Worm (Caenorhabditis elegans) whole organism, L1 larva: ENCODE data around the gene pygl-1.

Experiments used
- C34B4.2 ChIP-seq: sonication (generic microtip); optimal IDR thresholded peaks from 2 replicates; lab custom pipeline; 2017; ENCODE audit warnings: mild to moderate bottlenecking, missing genetic modification characterization, missing compliant biosample characterization
- F16B12.6 ChIP-seq: fragments of 150-350 bp; optimal IDR thresholded peaks from 2 replicates; lab custom pipeline; 2014; ENCODE audit warnings: missing biosample characterization, missing genetic modification characterization
- aha-1 ChIP-seq: fragments of 150-350 bp; optimal IDR thresholded peaks from 2 replicates; lab custom pipeline; 2014; ENCODE audit warnings: missing biosample characterization, missing genetic modification characterization
- blmp-1 ChIP-seq: fragments of 150-350 bp; optimal IDR thresholded peaks from 2 replicates; lab custom pipeline; 2014; ENCODE audit warnings: missing biosample characterization, missing genetic modification characterization
- ceh-63 ChIP-seq: fragments of 200-800 bp; sonication (Bioruptor generic); optimal IDR thresholded peaks from 2 replicates; lab custom pipeline; 2018; ENCODE audit warnings: mild to moderate bottlenecking, missing genetic modification characterization, missing compliant biosample characterization
- ceh-88 ChIP-seq: fragments of 200-800 bp; sonication (Bioruptor generic); IDR thresholded peaks from 2 replicates; pipeline ENCODE4 v1.3.6; 2022; ENCODE audit warnings: missing genetic modification characterization, missing compliant biosample characterization
- dsc-1 ChIP-seq: sonication (generic microtip); optimal IDR thresholded peaks from 2 replicates; lab custom pipeline; 2016; ENCODE audit warnings: mild to moderate bottlenecking, missing genetic modification characterization, missing compliant biosample characterization
- efl-1 ChIP-seq, 4 experiments: fragments of 150-350 bp; optimal IDR thresholded peaks in 3 of 4; peaks in 1 of 4; 1 replicate in 1 of 4; 2 replicates in 3 of 4; lab custom pipeline; 2014; ENCODE audit warnings: missing biosample characterization in 2 of 4, missing genetic modification characterization in 2 of 4, missing genetic modification reagents in 2 of 4
- egl-27 ChIP-seq, 2 experiments: fragments of 150-350 bp in 1 of 2; sonication (generic microtip); optimal IDR thresholded peaks; 3 replicates each; lab custom pipeline; 2017 to 2018; ENCODE audit warnings: missing biosample characterization in 2 of 2, missing genetic modification characterization in 2 of 2, missing genetic modification reagents in 2 of 2
- elt-2 ChIP-seq: sonication (generic microtip); optimal IDR thresholded peaks from 2 replicates; lab custom pipeline; 2016; ENCODE audit warnings: missing genetic modification characterization, mild to moderate bottlenecking, inconsistent platforms, missing compliant biosample characterization, missing genetic modification reagents
- elt-3 ChIP-seq, 6 experiments: fragments of 150-350 bp in 1 of 6; sonication (generic microtip); optimal IDR thresholded peaks; 2 replicates each; lab custom pipeline; 2017 to 2018; ENCODE audit warnings: missing biosample characterization in 6 of 6, missing genetic modification characterization in 6 of 6, inconsistent platforms in 1 of 6
- fkh-10 ChIP-seq: sonication (generic microtip); optimal IDR thresholded peaks from 2 replicates; lab custom pipeline; 2017; ENCODE audit warnings: missing biosample characterization, missing genetic modification reagents, missing genetic modification characterization
- fkh-4 ChIP-seq: sonication (generic microtip); optimal IDR thresholded peaks from 2 replicates; lab custom pipeline; 2016; ENCODE audit warnings: missing compliant biosample characterization, missing genetic modification characterization, borderline replicate concordance
- fkh-8 ChIP-seq: sonication (generic microtip); optimal IDR thresholded peaks from 2 replicates; lab custom pipeline; 2016; ENCODE audit warnings: mild to moderate bottlenecking, missing genetic modification characterization, missing compliant biosample characterization
- grh-1 ChIP-seq: fragments of 200-800 bp; sonication (Bioruptor generic); IDR thresholded peaks from 2 replicates; pipeline ENCODE4 v1.3.6; 2022; ENCODE audit warnings: missing genetic modification reagents, missing genetic modification characterization, missing compliant biosample characterization
- hlh-4 ChIP-seq: sonication (generic microtip); optimal IDR thresholded peaks from 2 replicates; lab custom pipeline; 2016; ENCODE audit warnings: mild to moderate bottlenecking, missing genetic modification characterization, missing compliant biosample characterization
- hpl-2 ChIP-seq: fragments of 150-350 bp; optimal IDR thresholded peaks from 2 replicates; lab custom pipeline; 2014; ENCODE audit warnings: missing biosample characterization, missing genetic modification reagents, missing genetic modification characterization
- jun-1 ChIP-seq: fragments of 150-350 bp; optimal IDR thresholded peaks from 2 replicates; lab custom pipeline; 2014; ENCODE audit warnings: missing biosample characterization, missing genetic modification reagents, missing genetic modification characterization
- lin-13 ChIP-seq: fragments of 150-350 bp; optimal IDR thresholded peaks from 2 replicates; lab custom pipeline; 2014; ENCODE audit warnings: missing biosample characterization, missing genetic modification reagents, missing genetic modification characterization
- mdl-1 ChIP-seq, 2 experiments: fragments of 150-350 bp; optimal IDR thresholded peaks; 2 replicates each; lab custom pipeline; 2014 to 2017; ENCODE audit warnings: missing biosample characterization in 2 of 2, missing genetic modification characterization in 2 of 2, inconsistent platforms in 1 of 2
- mef-2 ChIP-seq: fragments of 150-350 bp; optimal IDR thresholded peaks from 2 replicates; lab custom pipeline; 2014; ENCODE audit warnings: missing biosample characterization, missing genetic modification characterization
- mep-1 ChIP-seq: fragments of 150-350 bp; optimal IDR thresholded peaks from 2 replicates; lab custom pipeline; 2014; ENCODE audit warnings: missing biosample characterization, missing genetic modification characterization
- nhr-11 ChIP-seq: fragments of 150-350 bp; optimal IDR thresholded peaks from 2 replicates; lab custom pipeline; 2014; ENCODE audit warnings: missing biosample characterization, missing genetic modification characterization
- nhr-19 ChIP-seq: fragments of 200-800 bp; sonication (Bioruptor generic); conservative IDR thresholded peaks from 2 replicates; pipeline ENCODE4 v1.3.6; 2022; ENCODE audit warnings: missing genetic modification characterization, missing compliant biosample characterization
- nhr-20 ChIP-seq: sonication (generic microtip); optimal IDR thresholded peaks from 2 replicates; lab custom pipeline; 2016; ENCODE audit warnings: mild to moderate bottlenecking, missing genetic modification characterization, missing compliant biosample characterization
- nhr-28 ChIP-seq: fragments of 150-350 bp; optimal IDR thresholded peaks from 2 replicates; lab custom pipeline; 2014; ENCODE audit warnings: missing biosample characterization, missing genetic modification characterization
- nhr-71 ChIP-seq: sonication (generic microtip); optimal IDR thresholded peaks from 2 replicates; lab custom pipeline; 2016; ENCODE audit warnings: mild to moderate bottlenecking, missing genetic modification characterization, moderate library complexity, missing compliant biosample characterization
- nhr-85 ChIP-seq: sonication (generic microtip); peaks from one replicate; lab custom pipeline; 2016; ENCODE audit warnings: missing genetic modification characterization, inconsistent platforms, missing compliant biosample characterization
- nhr-90 ChIP-seq: sonication (generic microtip); optimal IDR thresholded peaks from 2 replicates; lab custom pipeline; 2016; ENCODE audit warnings: mild to moderate bottlenecking, missing genetic modification characterization, missing compliant biosample characterization; ENCODE audit not compliant: poor library complexity
- rnt-1 ChIP-seq: sonication (generic microtip); optimal IDR thresholded peaks from 2 replicates; lab custom pipeline; 2016; ENCODE audit warnings: mild to moderate bottlenecking, missing genetic modification characterization, moderate library complexity, missing compliant biosample characterization
- snpc-4 ChIP-seq: fragments of 150-350 bp; optimal IDR thresholded peaks from 2 replicates; lab custom pipeline; 2014; ENCODE audit warnings: missing biosample characterization, missing genetic modification characterization
- sptf-1 ChIP-seq: fragments of 150-350 bp; optimal IDR thresholded peaks from 2 replicates; lab custom pipeline; 2014; ENCODE audit warnings: missing biosample characterization, missing genetic modification characterization
- tbx-2 ChIP-seq: sonication (generic microtip); optimal IDR thresholded peaks from 2 replicates; lab custom pipeline; 2016; ENCODE audit warnings: missing genetic modification characterization, missing compliant biosample characterization
- unc-130 ChIP-seq: fragments of 150-350 bp; optimal IDR thresholded peaks from 2 replicates; lab custom pipeline; 2017; ENCODE audit warnings: missing biosample characterization, missing genetic modification characterization, inconsistent platforms
- unc-98 ChIP-seq: fragments of 200-800 bp; sonication (Bioruptor generic); IDR thresholded peaks from 2 replicates; pipeline ENCODE4 v1.3.6; 2022; ENCODE audit warnings: missing genetic modification characterization, missing compliant biosample characterization
- ztf-11 ChIP-seq, 2 experiments: sonication (generic microtip); optimal IDR thresholded peaks; 2 replicates each; lab custom pipeline; 2016 to 2017; ENCODE audit warnings: missing genetic modification characterization in 2 of 2, missing biosample characterization in 1 of 2, missing compliant biosample characterization in 1 of 2

The pygl-1 gene

ce11 chrV:3549553-3549952 lies 29.3 kb upstream of the pygl-1 start, which contains the start of gene sri-21:
Gene sri-21 (plus strand): TSS chrV:3549853.
- TF ChIP-seq hpl-2 (GFP tag; lab: Kevin White, UChicago) (no peak), rnt-1 (no peak), lin-13 (GFP tag; lab: Kevin White, UChicago) (no peak), nhr-20 (tag; lab: Kevin White, UChicago) (no peak), nhr-71 (tag; lab: Kevin White, UChicago) (no peak), nhr-28 (no peak)

DNA sequence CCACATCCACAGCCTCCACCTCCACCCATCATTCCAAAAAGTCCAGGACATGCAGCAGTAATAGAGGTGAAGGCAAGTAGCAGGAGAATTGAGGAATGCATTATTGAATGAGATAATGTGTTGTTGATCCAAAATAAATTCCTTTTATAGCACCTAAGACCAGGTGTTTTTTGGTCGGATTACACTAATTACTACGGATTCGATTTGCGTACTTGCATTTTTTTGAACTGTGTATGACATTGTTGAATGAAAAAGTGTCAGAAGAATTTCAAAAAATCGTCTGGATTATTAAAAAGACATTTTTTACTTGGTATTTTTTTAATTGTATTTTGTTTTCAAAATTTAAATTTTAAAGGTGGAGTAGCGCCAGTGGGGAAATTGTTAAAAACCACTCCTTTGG lies 27.1 kb upstream of the pygl-1 start, which contains the start of gene grl-28:
Gene grl-28 (minus strand): TSS at position 101 of the 400 bp plus-strand sequence.
- TF ChIP-seq mdl-1 (tag; optimal IDR thresholded peaks at IDR 0.05; lab: Kevin White, UChicago): no peak
- TF ChIP-seq ztf-11 (tag; optimal IDR thresholded peaks at IDR 0.05; lab: Kevin White, UChicago): no peak
- no peak for TF ChIP-seq mep-1
- TF ChIP-seq aha-1: no peak
- TF ChIP-seq fkh-10 (GFP tag; lab: Kevin White, UChicago): no peak
- no peak for TF ChIP-seq nhr-11 (tag; lab: Kevin White, UChicago)
- TF ChIP-seq nhr-85 (tag; lab: Kevin White, UChicago): peak; percentile 1
- TF ChIP-seq, all 84 proteins: peak for 1

DNA sequence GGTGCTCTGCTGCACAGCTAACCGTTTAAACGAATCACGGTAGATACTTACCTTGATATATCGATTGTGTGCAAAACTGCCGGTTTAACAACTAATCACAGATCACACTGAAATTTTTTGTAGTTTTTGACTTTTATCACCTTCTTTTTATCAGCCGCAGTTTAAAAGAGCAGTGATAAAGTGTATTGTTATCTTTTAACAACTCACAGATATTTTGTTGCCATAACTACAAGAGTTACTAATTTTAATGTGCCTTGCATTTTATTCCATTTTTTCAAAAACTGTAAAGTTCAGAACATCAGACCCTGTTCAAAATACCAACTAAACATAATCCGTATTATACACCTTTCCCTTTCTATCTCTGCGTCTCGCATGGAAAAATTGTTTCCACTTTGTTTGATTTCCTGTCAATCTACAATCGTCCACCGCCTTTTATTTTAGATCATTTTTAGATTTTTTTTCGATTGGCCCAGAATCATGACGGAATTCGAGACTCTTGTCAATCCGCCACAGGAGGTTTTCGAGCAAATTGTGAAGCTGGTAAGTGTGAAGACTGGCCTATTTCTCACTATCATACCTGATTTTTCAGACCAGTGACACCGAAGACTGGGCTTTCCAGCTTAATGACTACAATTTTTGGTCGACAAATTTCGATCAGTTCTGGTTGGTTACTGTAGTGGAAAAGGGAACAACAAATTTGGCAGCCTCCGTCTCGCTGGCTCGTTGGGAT lies 25.9 kb upstream of the pygl-1 start, which contains the start of gene T24A6.20:
Gene T24A6.20 (plus strand): TSS at position 395 of the 730 bp plus-strand sequence.
- TF ChIP-seq efl-1 (optimal IDR thresholded peaks at IDR 0.05; lab: Kevin White, UChicago) (no peak), efl-1 (GFP tag; optimal IDR thresholded peaks at IDR 0.05 in 1 of 2; lab: Kevin White, UChicago) (peak in 1 of 2 experiments; percentile 91), nhr-90 (tag; lab: Kevin White, UChicago) (no peak), elt-2 (tag; lab: Kevin White, UChicago) (peak; percentile 70), blmp-1 (tag; lab: Kevin White, UChicago) (peak; percentile 35)

- TF ChIP-seq fkh-4 (no peak), ceh-88 (GFP tag; lab: Robert Waterston, UW) (no peak), lin-13 (GFP tag; lab: Kevin White, UChicago) (no peak)
Measured at ce11 chrV:3554869-3555268, 24.0 kb upstream of the pygl-1 start, which contains the start of gene grl-29. Gene grl-29 (minus strand): TSS chrV:3555236.

- TF ChIP-seq grh-1 (GFP tag; lab: Robert Waterston, UW) (no peak), egl-27 (tag; optimal IDR thresholded peaks at IDR 0.05; lab: Kevin White, UChicago) (no peak), mef-2 (tag; lab: Kevin White, UChicago) (no peak), snpc-4 (tag; lab: Kevin White, UChicago) (no peak), hlh-4 (tag; lab: Kevin White, UChicago) (no peak), unc-98 (no peak), F16B12.6 (tag; lab: Kevin White, UChicago) (no peak), unc-130 (no peak), ceh-63 (no peak), tbx-2 (tag; lab: Kevin White, UChicago) (no peak), fkh-8 (tag; lab: Kevin White, UChicago) (no peak), sptf-1 (tag; lab: Kevin White, UChicago) (no peak), nhr-19 (no peak), ztf-11 (tag; optimal IDR thresholded peaks at IDR 0.05; lab: Kevin White, UChicago) (no peak), C34B4.2 (tag; lab: Kevin White, UChicago) (no peak), elt-3 (tag; optimal IDR thresholded peaks at IDR 0.05; lab: Kevin White, UChicago) (no peak), dsc-1 (tag; lab: Kevin White, UChicago) (no peak), jun-1 (tag; lab: Kevin White, UChicago) (no peak)
- TF ChIP-seq, all 84 proteins: peak for 0
Measured at ce11 chrV:3555986-3556385, 22.8 kb upstream of the pygl-1 start, which contains the start of gene grl-30. Gene grl-30 (plus strand): TSS chrV:3556286.
